Worm (Caenorhabditis elegans) whole organism, young adult: ENCODE data around the gene daf-5.

Experiments
- B0336.3 ChIP-seq: fragments of 200-800 bp; sonication (Bioruptor generic); IDR thresholded peaks from 2 replicates; pipeline ENCODE4 v1.3.6; 2022; ENCODE audit warnings: missing genetic modification characterization, missing compliant biosample characterization
- K11D2.4 ChIP-seq: fragments of 200-800 bp; sonication (Bioruptor generic); IDR thresholded peaks from 2 replicates; pipeline ENCODE4 v1.3.6; 2022; ENCODE audit warnings: missing genetic modification reagents, missing genetic modification characterization, missing compliant biosample characterization
- K12H6.12 ChIP-seq: fragments of 200-800 bp; sonication (Bioruptor generic); optimal IDR thresholded peaks from 2 replicates; lab custom pipeline; 2018; ENCODE audit warnings: mild to moderate bottlenecking, missing genetic modification characterization, missing compliant biosample characterization
- Y56A3A.18 ChIP-seq: fragments of 200-800 bp; sonication (Bioruptor generic); IDR thresholded peaks from 2 replicates; pipeline ENCODE4 v1.3.6; 2022; ENCODE audit warnings: missing genetic modification reagents, missing genetic modification characterization, missing compliant biosample characterization
- akir-1 ChIP-seq: fragments of 200-800 bp; sonication (Bioruptor generic); optimal IDR thresholded peaks from 2 replicates; lab custom pipeline; 2018; ENCODE audit warnings: mild to moderate bottlenecking, missing genetic modification characterization, moderate library complexity, missing compliant biosample characterization
- ama-1 ChIP-seq, 3 experiments: fragments of 150-350 bp in 1 of 3; sonication (generic microtip) in 2 of 3; optimal IDR thresholded peaks; 2 replicates each; lab custom pipeline; 2014 to 2018; ENCODE audit warnings: missing biosample characterization in 2 of 3, missing genetic modification characterization in 2 of 3, missing genetic modification reagents in 2 of 3
- atf-7 ChIP-seq: sonication (generic microtip); optimal IDR thresholded peaks from 2 replicates; lab custom pipeline; 2017; ENCODE audit warnings: mild to moderate bottlenecking, missing genetic modification characterization, missing compliant biosample characterization
- ccch-3 ChIP-seq: fragments of 200-800 bp; sonication (Bioruptor generic); optimal IDR thresholded peaks from 2 replicates; lab custom pipeline; 2018; ENCODE audit warnings: mild to moderate bottlenecking, missing genetic modification characterization, missing compliant biosample characterization
- cebp-1 ChIP-seq, 2 experiments: fragments of 200-800 bp in 1 of 2; sonication (Bioruptor generic) in 1 of 2; sonication (generic microtip) in 1 of 2; IDR thresholded peaks in 1 of 2; optimal IDR thresholded peaks in 1 of 2; 2 replicates each; pipeline versions ENCODE4 v1.3.6 to Lab custom; 2017 to 2022; ENCODE audit warnings: missing compliant biosample characterization in 2 of 2, missing genetic modification characterization in 2 of 2, mild to moderate bottlenecking in 1 of 2, missing genetic modification reagents in 1 of 2, moderate library complexity in 1 of 2
- ceh-27 ChIP-seq: fragments of 200-800 bp; sonication (Bioruptor generic); optimal IDR thresholded peaks from 2 replicates; lab custom pipeline; 2018; ENCODE audit warnings: mild to moderate bottlenecking, missing genetic modification characterization, moderate library complexity, missing compliant biosample characterization
- ceh-91 ChIP-seq: fragments of 200-800 bp; sonication (Bioruptor generic); IDR thresholded peaks from 2 replicates; pipeline ENCODE4 v1.3.6; 2022; ENCODE audit warnings: missing genetic modification reagents, missing genetic modification characterization, missing compliant biosample characterization
- chd-7 ChIP-seq: sonication (generic microtip); optimal IDR thresholded peaks from 2 replicates; lab custom pipeline; 2016; ENCODE audit warnings: mild to moderate bottlenecking, missing genetic modification characterization, moderate library complexity, missing compliant biosample characterization
- dox-1 ChIP-seq: fragments of 200-800 bp; sonication (Bioruptor generic); IDR thresholded peaks from 2 replicates; pipeline ENCODE4 v1.3.6; 2022; ENCODE audit warnings: missing genetic modification reagents, missing genetic modification characterization, missing compliant biosample characterization
- efl-1 ChIP-seq: fragments of 150-350 bp; optimal IDR thresholded peaks from 2 replicates; lab custom pipeline; 2014; ENCODE audit warnings: missing biosample characterization, missing genetic modification reagents, missing genetic modification characterization
- egl-18 ChIP-seq: fragments of 200-800 bp; sonication (Bioruptor generic); IDR thresholded peaks from 2 replicates; pipeline ENCODE4 v1.3.6; 2022; ENCODE audit warnings: missing genetic modification reagents, missing genetic modification characterization, missing compliant biosample characterization
- egrh-3 ChIP-seq: fragments of 200-800 bp; sonication (Bioruptor generic); IDR thresholded peaks from 2 replicates; pipeline ENCODE4 v1.3.6; 2022; ENCODE audit warnings: missing genetic modification reagents, missing genetic modification characterization, missing compliant biosample characterization
- ets-4 ChIP-seq: fragments of 200-800 bp; sonication (Bioruptor generic); optimal IDR thresholded peaks from 2 replicates; lab custom pipeline; 2018; ENCODE audit warnings: mild to moderate bottlenecking, missing genetic modification characterization, missing compliant biosample characterization
- hmg-1.2 ChIP-seq: fragments of 200-800 bp; sonication (Bioruptor generic); IDR thresholded peaks from 2 replicates; pipeline ENCODE4 v1.3.6; 2022; ENCODE audit warnings: missing genetic modification reagents, missing genetic modification characterization, missing compliant biosample characterization
- lin-26 ChIP-seq: fragments of 200-800 bp; sonication (Bioruptor generic); IDR thresholded peaks from 2 replicates; pipeline ENCODE4 v1.3.6; 2022; ENCODE audit warnings: missing genetic modification reagents, missing genetic modification characterization, missing compliant biosample characterization
- lin-35 ChIP-seq, 3 experiments: fragments of 150-350 bp in 2 of 3; sonication (generic microtip) in 1 of 3; optimal IDR thresholded peaks; 2 replicates each; lab custom pipeline; 2014 to 2018; ENCODE audit warnings: missing biosample characterization in 3 of 3, missing genetic modification characterization in 3 of 3, missing genetic modification reagents in 3 of 3
- lin-40 ChIP-seq: sonication (generic microtip); optimal IDR thresholded peaks from 2 replicates; lab custom pipeline; 2016; ENCODE audit warnings: missing genetic modification characterization, mild to moderate bottlenecking, missing compliant biosample characterization, missing genotype, missing genetic modification reagents
- lsl-1 ChIP-seq: fragments of 200-800 bp; sonication (Bioruptor generic); optimal IDR thresholded peaks from 2 replicates; lab custom pipeline; 2018; ENCODE audit warnings: mild to moderate bottlenecking, missing genetic modification characterization, moderate library complexity, missing compliant biosample characterization
- lsy-27 ChIP-seq: sonication (generic microtip); optimal IDR thresholded peaks from 2 replicates; lab custom pipeline; 2017; ENCODE audit warnings: missing genetic modification characterization, mild to moderate bottlenecking, missing compliant biosample characterization, antibody characterized with exemption, missing genotype, borderline replicate concordance; ENCODE audit not compliant: insufficient read depth
- madf-10 ChIP-seq: sonication (generic microtip); optimal IDR thresholded peaks from 2 replicates; lab custom pipeline; 2016; ENCODE audit warnings: mild to moderate bottlenecking, missing genetic modification characterization, missing compliant biosample characterization
- madf-6 ChIP-seq: fragments of 200-800 bp; sonication (Bioruptor generic); IDR thresholded peaks from 2 replicates; pipeline ENCODE4 v1.3.6; 2022; ENCODE audit warnings: missing genetic modification reagents, missing genetic modification characterization, missing compliant biosample characterization
- mel-28 ChIP-seq: sonication (generic microtip); optimal IDR thresholded peaks from 2 replicates; lab custom pipeline; 2016; ENCODE audit warnings: borderline replicate concordance, mild to moderate bottlenecking, missing genetic modification characterization, missing compliant biosample characterization
- nfyb-1 ChIP-seq: fragments of 200-800 bp; sonication (Bioruptor generic); IDR thresholded peaks from 2 replicates; pipeline ENCODE4 v1.3.6; 2022; ENCODE audit warnings: missing genetic modification reagents, missing genetic modification characterization, missing compliant biosample characterization
- nhr-179 ChIP-seq: sonication (generic microtip); optimal IDR thresholded peaks from 2 replicates; lab custom pipeline; 2016; ENCODE audit warnings: mild to moderate bottlenecking, missing genetic modification characterization, missing compliant biosample characterization
- nhr-80 ChIP-seq: sonication (generic microtip); optimal IDR thresholded peaks from 2 replicates; lab custom pipeline; 2016; ENCODE audit warnings: missing genetic modification characterization, missing compliant biosample characterization
- rec-8 ChIP-seq, 2 experiments: sonication (generic microtip); optimal IDR thresholded peaks; 2 replicates each; lab custom pipeline; 2016; ENCODE audit warnings: mild to moderate bottlenecking in 2 of 2, missing genetic modification characterization in 2 of 2, missing genetic modification reagents in 2 of 2, missing genotype in 2 of 2, missing biosample characterization in 1 of 2, missing compliant biosample characterization in 1 of 2, moderate library complexity in 1 of 2
- snpc-1.3 ChIP-seq: sonication (generic microtip); optimal IDR thresholded peaks from 2 replicates; lab custom pipeline; 2017; ENCODE audit warnings: missing genetic modification characterization, mild to moderate bottlenecking, missing compliant biosample characterization, antibody characterized with exemption, moderate library complexity, missing genotype, missing genetic modification reagents; ENCODE audit not compliant: insufficient read depth
- snpc-4 ChIP-seq, 5 experiments: fragments of 150-350 bp in 1 of 5; sonication (generic microtip) in 4 of 5; optimal IDR thresholded peaks; 2 replicates each; lab custom pipeline; 2014 to 2018; ENCODE audit warnings: missing genetic modification characterization in 5 of 5, missing biosample characterization in 3 of 5, antibody characterized with exemption in 2 of 5, mild to moderate bottlenecking in 2 of 5, missing compliant biosample characterization in 2 of 5, missing genotype in 2 of 5, moderate library complexity in 2 of 5, missing genetic modification reagents in 1 of 5
- tbp1 ChIP-seq: fragments of 200-800 bp; sonication (Bioruptor generic); optimal IDR thresholded peaks from 2 replicates; lab custom pipeline; 2018; ENCODE audit warnings: mild to moderate bottlenecking, missing genetic modification characterization, missing compliant biosample characterization
- zfh-2 ChIP-seq: fragments of 200-800 bp; sonication (Bioruptor generic); conservative IDR thresholded peaks from 2 replicates; pipeline ENCODE4 v1.3.6; 2022; ENCODE audit warnings: missing genetic modification reagents, missing genetic modification characterization, missing compliant biosample characterization
- zim-3 ChIP-seq: sonication (generic microtip); optimal IDR thresholded peaks from 2 replicates; lab custom pipeline; 2017; ENCODE audit warnings: mild to moderate bottlenecking, missing genetic modification characterization, moderate library complexity, missing compliant biosample characterization
- ztf-18 ChIP-seq: sonication (generic microtip); optimal IDR thresholded peaks from 2 replicates; lab custom pipeline; 2016; ENCODE audit warnings: missing genotype, mild to moderate bottlenecking, missing genetic modification characterization, missing compliant biosample characterization
- ztf-22 ChIP-seq: fragments of 200-800 bp; sonication (Bioruptor generic); optimal IDR thresholded peaks from 2 replicates; lab custom pipeline; 2018; ENCODE audit warnings: mild to moderate bottlenecking, missing genetic modification characterization, moderate library complexity, missing compliant biosample characterization
- ztf-26 ChIP-seq: sonication (generic microtip); optimal IDR thresholded peaks from 2 replicates; lab custom pipeline; 2017; ENCODE audit warnings: missing genetic modification characterization, missing compliant biosample characterization

Gene daf-5

DNA sequence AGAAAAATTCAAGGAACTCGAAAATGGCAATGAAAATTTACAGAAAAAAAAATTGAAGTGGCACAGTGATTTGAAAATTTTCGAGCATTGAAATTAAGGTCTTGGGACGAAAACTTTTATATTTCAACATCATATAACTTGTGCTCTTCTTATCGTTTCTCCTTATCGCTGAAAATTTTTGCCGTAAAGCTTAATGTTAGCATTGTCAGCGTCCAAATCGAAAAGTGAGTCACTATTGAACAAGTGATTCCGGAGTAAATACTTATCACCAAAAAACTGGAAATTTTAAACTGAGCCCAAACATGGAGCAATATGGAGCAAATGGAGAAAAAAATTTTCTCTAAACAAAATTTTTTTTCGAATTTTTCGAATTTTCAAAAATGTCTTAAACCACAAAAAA is 3.6 kb upstream of the daf-5 start:
- TF ChIP-seq lsl-1 (GFP tag; lab: Kevin White, UChicago) (no peak), lin-35 (GFP tag; optimal IDR thresholded peaks at IDR 0.05; lab: Kevin White, UChicago) (no peak), lsy-27 (tag; lab: Kevin White, UChicago) (no peak), tbp1 (GFP tag; lab: Kevin White, UChicago) (no peak), ama-1 (optimal IDR thresholded peaks at IDR 0.05; lab: Kevin White, UChicago) (no peak), ama-1 (GFP tag; optimal IDR thresholded peaks at IDR 0.05; lab: Kevin White, UChicago) (no peak), ztf-26 (no peak), cebp-1 (GFP tag; IDR thresholded peaks at IDR 0.05; lab: Robert Waterston, UW) (no peak), cebp-1 (tag; optimal IDR thresholded peaks at IDR 0.05; lab: Kevin White, UChicago) (no peak), ceh-91 (GFP tag; lab: Robert Waterston, UW) (no peak)

DNA sequence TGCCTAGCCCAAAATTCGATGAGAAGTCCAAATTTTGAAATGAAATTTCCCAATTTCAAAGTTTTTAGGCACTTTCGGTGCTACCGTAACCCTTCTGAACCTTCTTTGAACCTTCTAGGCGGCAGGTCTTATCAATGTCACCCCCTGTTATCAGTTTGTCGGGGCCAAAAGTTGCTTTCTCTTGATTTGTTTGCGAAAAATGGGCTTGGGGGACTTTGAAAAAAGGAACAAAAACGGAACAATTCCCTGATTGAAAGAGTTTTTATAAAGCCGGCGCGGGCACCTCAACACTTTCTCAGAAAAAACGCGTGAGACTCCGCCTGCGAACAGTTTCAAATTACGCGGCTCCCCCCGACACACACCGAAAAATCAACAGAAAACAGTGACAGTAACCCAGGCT is 1.0 kb upstream of the daf-5 start:
- TF ChIP-seq mel-28 (tag; lab: Kevin White, UChicago) (no peak), nhr-80 (tag; lab: Kevin White, UChicago) (peak; percentile 5)

DNA sequence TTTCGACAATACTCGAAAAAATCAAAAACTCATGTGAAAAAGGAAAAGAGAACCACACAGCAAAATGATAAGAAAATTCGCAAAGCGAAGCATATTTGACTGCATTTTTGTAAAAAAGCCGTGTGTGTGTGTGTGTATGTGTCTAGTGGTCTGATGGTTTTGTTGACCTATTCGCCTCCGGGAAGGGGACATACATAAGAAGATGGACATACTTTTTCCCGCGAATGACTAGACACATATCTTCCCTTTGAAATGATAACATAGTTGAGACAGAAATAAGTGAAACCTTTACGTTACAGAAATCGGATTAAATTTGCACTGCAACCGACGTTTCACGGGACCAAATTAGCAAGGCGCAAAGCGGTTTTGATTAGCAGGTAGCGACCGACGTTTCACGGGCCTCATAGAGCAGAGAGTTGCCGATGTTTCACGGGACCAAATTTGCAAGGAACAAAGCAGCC is 600 bp downstream of the daf-5 start:
- no peak for TF ChIP-seq snpc-4 (GFP tag; optimal IDR thresholded peaks at IDR 0.05; lab: Kevin White, UChicago)
- TF ChIP-seq snpc-4 (tag; optimal IDR thresholded peaks at IDR 0.05; lab: Kevin White, UChicago) = peak in 3 of 4 experiments; percentile 56 to 77 (median 63)
- TF ChIP-seq nhr-80 (tag; lab: Kevin White, UChicago) = peak; percentile 50
- no peak for TF ChIP-seq tbp1 (GFP tag; lab: Kevin White, UChicago)

DNA sequence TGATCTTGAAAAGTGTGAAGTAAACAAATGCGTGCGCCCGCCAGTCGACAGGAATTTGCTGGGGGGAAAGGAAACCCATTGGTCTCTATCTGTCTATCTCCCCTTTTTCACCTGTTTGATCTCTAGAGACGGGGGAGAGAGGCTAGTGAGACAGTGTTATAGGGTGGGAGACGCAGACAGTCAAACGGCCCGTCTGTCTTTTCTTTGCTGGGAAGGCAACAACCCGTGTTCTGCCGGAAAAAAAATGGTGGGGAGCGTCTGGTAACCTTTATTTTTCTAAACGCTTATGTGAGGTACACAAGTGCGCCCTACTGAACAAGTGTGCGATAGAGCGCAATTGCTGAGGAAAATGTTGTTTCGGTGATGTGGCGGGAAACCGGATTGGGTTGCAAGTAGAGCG is 1.6 kb downstream of the daf-5 start:
- TF ChIP-seq atf-7 (tag; lab: Kevin White, UChicago) (peak; percentile 48), nhr-80 (tag; lab: Kevin White, UChicago) (peak; percentile 87), egrh-3 (GFP tag; lab: Robert Waterston, UW) (peak; percentile 51; the same call in 1 of the 2 replicates), rec-8 (tag; optimal IDR thresholded peaks at IDR 0.05; lab: Kevin White, UChicago) (no peak), efl-1 (GFP tag; lab: Kevin White, UChicago) (peak; percentile 39), ztf-22 (GFP tag; lab: Kevin White, UChicago) (peak; percentile 13), snpc-4 (GFP tag; optimal IDR thresholded peaks at IDR 0.05; lab: Kevin White, UChicago) (peak; percentile 6), snpc-4 (tag; optimal IDR thresholded peaks at IDR 0.05; lab: Kevin White, UChicago) (peak in 3 of 4 experiments; percentile 18 to 69 (median 66)), ets-4 (GFP tag; lab: Kevin White, UChicago) (peak; percentile 4), tbp1 (GFP tag; lab: Kevin White, UChicago) (peak; percentile 54), ceh-91 (GFP tag; lab: Robert Waterston, UW) (no peak), snpc-1.3 (tag; lab: Kevin White, UChicago) (no peak), ztf-18 (tag; lab: Kevin White, UChicago) (peak; percentile 47), lin-26 (GFP tag; lab: Robert Waterston, UW) (peak; percentile 66), ceh-27 (GFP tag; lab: Kevin White, UChicago) (peak; percentile 42), zfh-2 (GFP tag; lab: Robert Waterston, UW) (peak; percentile 92), nhr-179 (tag; lab: Kevin White, UChicago) (no peak), nfyb-1 (GFP tag; lab: Robert Waterston, UW) (peak; percentile 69), ccch-3 (GFP tag; lab: Kevin White, UChicago) (no peak), madf-6 (GFP tag; lab: Robert Waterston, UW) (peak; percentile 50), K11D2.4 (GFP tag; lab: Robert Waterston, UW) (peak; percentile 45; the same call in 1 of the 2 replicates), chd-7 (tag; lab: Kevin White, UChicago) (peak; percentile 72), Y56A3A.18 (GFP tag; lab: Robert Waterston, UW) (no peak), akir-1 (peak; percentile 53), K12H6.12 (tag; lab: Kevin White, UChicago) (peak; percentile 43), hmg-1.2 (GFP tag; lab: Robert Waterston, UW) (peak; percentile 97), cebp-1 (GFP tag; IDR thresholded peaks at IDR 0.05; lab: Robert Waterston, UW) (no peak), cebp-1 (tag; optimal IDR thresholded peaks at IDR 0.05; lab: Kevin White, UChicago) (peak; percentile 71), madf-10 (tag; lab: Kevin White, UChicago) (peak; percentile 13), zim-3 (no peak), dox-1 (peak; percentile 82), lin-40 (peak; percentile 68), egl-18 (GFP tag; lab: Robert Waterston, UW) (no peak), B0336.3 (GFP tag; lab: Robert Waterston, UW) (peak; percentile 41; the same call in 1 of the 2 replicates)
